Fruit fly (Drosophila melanogaster): ENCODE data around the gene Ugt303B2.

Gene Ugt303B2

DNA sequence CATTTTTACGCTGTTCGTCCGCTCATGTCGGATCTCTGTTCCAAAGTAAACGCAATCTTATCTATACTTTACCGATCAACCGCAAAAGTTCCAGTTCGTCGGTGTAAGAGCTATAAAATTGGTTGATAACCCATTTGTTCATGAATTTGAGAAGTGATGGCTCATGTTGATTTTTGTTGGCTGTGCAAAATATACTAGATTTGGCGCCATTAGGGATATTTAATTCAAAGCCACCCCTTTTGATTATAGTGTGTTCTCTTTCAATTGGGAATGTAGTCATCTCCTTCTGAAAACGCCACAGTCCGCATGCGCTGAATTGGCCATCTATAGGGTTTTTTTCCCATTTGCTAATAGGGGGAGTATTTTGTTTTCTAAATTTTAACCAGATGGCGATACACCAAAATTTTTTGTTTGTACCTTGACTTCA, at the start of gene Ugt303B2:
Gene Ugt303B2, minus strand, starts transcription at position 190 of the 427 bp plus-strand sequence.
- no peak for TF ChIP-seq CG17801 (GFP tag; optimal IDR thresholded peaks at IDR 0.05; ENCODE audit: partially characterized antibody)

DNA sequence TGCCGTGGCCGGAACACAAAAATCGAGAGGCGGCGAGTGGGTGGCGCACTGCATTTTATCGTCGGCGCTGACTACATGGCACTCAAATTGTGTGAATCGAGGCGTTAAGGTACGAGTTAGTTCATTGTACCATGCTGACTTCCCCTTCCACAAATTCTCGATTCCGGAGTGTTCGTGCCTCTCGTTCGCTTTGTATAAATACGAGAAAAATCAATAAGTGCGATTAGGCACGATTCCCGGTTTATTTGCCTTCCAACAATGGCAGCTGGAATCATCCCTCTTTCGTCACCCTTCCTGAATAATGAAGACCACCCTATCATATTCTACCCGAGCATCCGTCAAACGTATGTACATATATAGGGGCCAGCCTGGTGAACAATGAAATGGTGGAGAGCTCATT, 37.9 kb upstream of the Ugt303B2 start:
- TF ChIP-seq CG17801 (GFP tag; optimal IDR thresholded peaks at IDR 0.05; ENCODE audit: partially characterized antibody): no peak

DNA sequence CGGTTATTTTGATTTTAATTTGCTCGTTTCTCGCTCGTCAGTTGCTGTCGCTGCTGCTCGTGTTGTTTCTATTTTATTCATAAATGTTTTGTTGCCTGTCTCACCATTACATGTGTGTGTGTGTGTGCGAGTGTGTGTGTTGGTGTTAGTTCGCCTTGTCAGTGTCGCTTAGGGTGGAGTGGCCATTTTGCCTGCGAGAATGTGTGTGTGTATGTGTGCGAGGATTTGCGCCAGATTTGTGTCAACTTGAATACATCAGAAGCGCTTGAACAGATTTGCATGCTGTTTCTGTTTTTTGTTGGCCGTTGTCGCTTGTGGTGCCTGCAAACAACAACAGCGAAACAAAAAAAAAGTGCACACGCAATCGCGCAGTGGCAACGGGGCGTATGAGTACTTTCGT, 30.5 kb upstream of the Ugt303B2 start:
- no peak for TF ChIP-seq CG17801 (GFP tag; optimal IDR thresholded peaks at IDR 0.05; ENCODE audit: partially characterized antibody)

DNA sequence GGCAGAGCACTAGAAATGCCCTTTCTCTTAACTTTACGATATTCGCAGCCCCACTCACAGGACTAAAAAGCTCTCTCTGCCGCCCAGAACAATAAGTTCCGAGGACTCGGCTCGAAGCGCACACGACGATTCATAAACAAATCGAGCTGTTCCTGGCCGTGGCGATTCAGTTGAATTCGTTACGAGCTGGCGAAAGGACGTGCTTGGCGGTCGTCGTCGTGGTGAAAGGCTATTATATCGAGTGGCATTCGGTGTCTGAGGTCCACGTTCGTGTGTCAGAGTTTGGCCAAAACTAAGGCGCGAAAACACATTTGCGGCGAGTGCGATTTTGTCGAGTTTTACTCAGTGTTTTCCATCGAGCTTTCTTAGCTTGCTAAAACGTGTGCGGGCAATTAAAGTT, 18.5 kb upstream of the Ugt303B2 start, which contains the start of gene beat-IV:
Gene beat-IV, plus strand, starts transcription at position 169 of the 400 bp plus-strand sequence.
- no peak for TF ChIP-seq CG17801 (GFP tag; optimal IDR thresholded peaks at IDR 0.05; ENCODE audit: partially characterized antibody)

DNA sequence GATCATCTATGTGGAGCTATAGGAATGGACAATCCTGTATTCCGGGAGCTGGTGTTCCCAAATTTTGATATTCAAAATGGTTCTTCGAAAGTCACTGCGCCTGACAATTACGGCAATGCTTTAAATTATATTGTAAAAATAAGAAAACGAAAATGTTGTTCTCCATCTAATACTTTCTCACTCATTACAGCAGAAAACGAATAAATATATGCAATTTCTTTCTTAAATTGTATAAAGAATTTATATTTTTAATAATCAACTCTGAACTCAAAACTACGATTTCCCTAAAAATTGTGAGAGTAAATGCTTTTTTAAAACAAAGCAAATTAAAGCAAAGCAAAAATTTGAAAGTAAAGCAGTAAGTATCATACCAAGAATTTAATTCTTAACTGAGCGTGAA, 18.1 kb upstream of the Ugt303B2 start, which contains the start of gene CG10164:
Gene CG10164, minus strand, starts transcription at position 101 of the 400 bp plus-strand sequence.
- TF ChIP-seq CG17801 (GFP tag; optimal IDR thresholded peaks at IDR 0.05; ENCODE audit: partially characterized antibody): no peak

DNA sequence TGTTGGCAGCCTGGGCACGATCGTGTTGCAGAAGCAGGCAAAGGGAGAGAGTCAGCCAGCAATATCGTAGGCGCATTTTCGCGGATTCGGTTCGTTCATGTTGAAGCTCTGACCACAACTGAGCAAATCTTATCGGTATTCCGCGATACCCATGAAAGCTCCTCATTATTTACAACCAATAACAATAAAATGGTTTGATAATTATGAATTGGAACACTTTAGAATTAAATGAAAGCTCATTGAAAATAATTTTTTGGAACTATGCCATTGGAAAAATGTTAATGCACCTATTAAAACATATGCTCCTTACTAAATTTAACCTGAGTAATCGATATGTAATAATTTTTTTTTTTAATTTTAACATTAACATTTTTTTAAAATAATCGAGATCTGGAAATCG, 2.1 kb downstream of the Ugt303B2 start, which contains the start of gene Ugt303B1:
Gene Ugt303B1, minus strand, starts transcription at position 101 of the 400 bp plus-strand sequence.
- TF ChIP-seq CG17801 (GFP tag; optimal IDR thresholded peaks at IDR 0.05; ENCODE audit: partially characterized antibody): no peak

DNA sequence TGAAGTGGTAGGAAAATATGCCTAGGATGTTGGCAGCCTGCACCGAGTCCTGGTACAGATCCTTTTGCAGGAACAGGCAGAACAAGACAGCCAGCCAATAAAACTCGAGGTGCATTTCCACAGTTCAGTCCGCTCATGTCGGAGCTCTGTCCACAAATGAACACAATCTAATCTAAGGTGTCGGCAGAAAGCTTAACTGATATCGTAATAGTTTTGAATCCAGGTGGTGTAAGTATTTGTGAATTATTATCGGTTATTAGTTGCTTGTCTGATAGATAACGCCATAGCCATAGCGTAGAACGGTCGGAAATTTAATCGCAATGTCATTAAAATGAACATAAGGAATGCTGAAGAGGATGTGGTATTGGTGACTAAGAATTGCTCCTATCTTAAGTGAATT, 4.1 kb downstream of the Ugt303B2 start, which contains the start of gene Ugt303B3:
Gene Ugt303B3, minus strand, starts transcription at position 159 of the 400 bp plus-strand sequence.
- TF ChIP-seq CG17801 (GFP tag; optimal IDR thresholded peaks at IDR 0.05; ENCODE audit: partially characterized antibody): peak; percentile 35

DNA sequence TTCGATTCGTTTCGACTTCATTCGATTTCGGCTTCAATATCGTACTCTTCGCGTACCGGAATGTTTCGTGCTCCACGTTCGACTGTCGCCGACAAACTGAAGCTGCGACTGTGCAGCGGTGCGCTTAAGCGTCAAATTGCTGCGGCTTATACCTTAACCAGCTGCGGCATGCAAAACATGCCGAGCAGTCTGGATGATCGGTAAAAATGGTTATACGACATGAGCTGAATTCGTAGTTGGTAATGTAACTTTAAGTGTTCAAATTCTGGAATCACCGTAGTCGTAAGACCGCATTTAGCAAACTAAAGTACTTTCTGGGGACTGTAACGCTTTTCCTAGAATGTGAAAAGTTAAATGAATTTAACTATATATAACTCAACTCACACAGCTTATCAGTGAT, 7.8 kb downstream of the Ugt303B2 start, which contains the start of gene CG10175:
Gene CG10175, minus strand, starts transcription at position 101 of the 400 bp plus-strand sequence.
- no peak for TF ChIP-seq CG17801 (GFP tag; optimal IDR thresholded peaks at IDR 0.05; ENCODE audit: partially characterized antibody)

DNA sequence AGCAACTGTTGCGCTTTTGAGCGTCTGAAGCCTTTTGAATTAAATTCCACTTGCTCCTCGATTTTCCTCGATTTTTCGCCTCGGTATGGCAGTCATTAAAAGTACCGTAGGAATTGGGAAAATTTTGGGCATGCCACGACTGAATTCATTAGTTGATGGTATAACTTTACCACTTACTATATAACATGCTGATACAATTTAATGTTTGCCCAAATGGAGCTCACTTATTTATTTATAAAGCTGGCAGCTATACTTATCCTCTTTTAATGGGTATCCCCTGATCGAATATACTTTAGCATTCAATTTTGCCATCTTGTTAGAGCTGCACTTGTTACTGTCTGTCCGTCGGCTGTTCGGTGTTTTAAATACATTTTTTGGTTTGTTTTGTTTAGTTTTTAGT, 11.3 kb downstream of the Ugt303B2 start:
- no peak for TF ChIP-seq CG17801 (GFP tag; optimal IDR thresholded peaks at IDR 0.05; ENCODE audit: partially characterized antibody)

DNA sequence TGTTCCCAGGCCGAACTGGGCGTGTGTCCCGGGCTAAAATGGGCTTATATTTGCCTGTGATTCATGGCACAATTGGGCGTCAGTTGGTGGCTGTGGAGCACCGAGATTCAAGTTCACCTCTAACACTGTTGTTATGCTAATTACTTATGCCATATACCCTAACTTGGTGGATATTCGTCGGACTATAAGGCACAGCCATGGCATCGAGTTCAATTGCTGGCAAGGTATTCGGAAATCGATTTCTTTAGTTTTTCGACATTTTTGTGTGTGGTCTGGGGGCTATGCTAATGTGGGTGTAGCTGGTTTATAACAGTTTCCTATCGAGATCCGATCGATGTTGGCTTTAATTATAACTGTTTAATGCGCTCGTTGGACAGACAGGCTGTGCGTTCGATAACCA, 12.6 kb downstream of the Ugt303B2 start:
- TF ChIP-seq CG17801 (GFP tag; optimal IDR thresholded peaks at IDR 0.05; ENCODE audit: partially characterized antibody): no peak

DNA sequence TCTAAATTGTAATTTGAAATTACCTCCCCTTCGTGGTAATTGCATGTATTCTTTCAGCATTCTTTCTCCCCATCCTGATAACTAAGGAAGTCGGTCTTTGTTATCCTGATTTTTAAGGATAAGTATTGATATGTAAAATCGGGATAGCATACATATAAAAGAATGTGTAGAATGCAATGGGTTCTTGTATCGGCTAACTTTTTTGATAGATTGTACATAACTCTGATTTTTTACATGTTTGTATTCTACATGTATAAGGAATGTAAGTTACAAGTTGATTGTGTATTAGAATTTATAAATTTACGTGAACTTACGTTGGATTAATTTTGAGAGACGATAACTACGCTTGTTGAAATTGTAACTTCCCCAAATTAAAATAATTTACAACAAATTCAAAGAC, 16.4 kb downstream of the Ugt303B2 start:
- no peak for TF ChIP-seq CG17801 (GFP tag; optimal IDR thresholded peaks at IDR 0.05; ENCODE audit: partially characterized antibody)

DNA sequence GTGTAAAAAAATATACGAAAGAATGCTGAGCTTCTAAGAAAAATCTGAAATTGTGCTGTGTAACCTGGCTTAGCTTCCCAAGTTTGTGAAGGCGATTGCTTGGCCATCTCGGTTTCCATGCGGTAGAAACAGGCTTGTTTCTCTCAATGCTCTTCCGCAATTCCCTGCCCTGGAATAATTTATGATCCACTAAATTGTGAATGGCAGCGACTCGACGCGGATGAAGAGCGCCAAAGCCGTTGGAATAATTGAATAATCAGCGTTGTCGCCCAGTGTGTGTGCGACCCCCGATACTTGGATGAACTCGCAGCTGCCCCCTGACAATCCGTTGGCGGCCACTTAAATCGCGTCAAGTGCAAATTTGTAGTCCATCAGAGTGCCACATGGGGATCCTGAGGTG, 17.2 kb downstream of the Ugt303B2 start, which contains the start of gene CG10177:
Gene CG10177, minus strand, starts transcription at position 101 of the 400 bp plus-strand sequence.
- no peak for TF ChIP-seq CG17801 (GFP tag; optimal IDR thresholded peaks at IDR 0.05; ENCODE audit: partially characterized antibody)

DNA sequence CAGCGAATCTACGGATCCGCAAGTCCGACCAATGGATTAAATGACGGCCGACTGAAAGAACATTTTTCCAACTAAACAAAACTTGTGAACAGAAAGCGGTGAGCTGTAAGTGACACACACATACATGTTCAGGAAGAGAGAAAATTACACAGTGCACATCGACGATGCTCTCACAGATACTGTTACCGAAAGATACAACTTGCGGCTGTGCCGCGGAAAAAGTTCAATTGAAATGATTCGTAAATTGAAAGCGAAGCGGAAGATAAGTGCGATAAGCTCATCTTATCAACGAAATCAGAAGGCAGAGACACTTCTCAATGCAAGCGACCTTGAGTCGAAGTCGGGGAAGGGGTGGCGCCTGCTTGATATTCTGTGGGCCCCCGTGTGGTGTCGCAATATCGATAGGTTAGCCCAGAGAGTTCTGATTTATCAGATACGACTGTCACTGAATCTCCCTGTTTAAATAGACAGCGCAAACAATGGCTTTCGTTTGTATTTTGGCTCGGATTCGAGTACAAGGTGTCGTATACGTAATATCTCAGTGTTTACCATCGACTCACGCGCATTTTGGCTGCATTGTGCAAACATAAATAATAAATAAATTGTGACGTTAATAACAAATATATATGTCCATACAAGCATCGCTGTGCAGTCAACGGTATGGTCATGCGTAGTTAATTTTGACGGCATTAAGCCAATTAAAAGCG, 19.2 kb downstream of the Ugt303B2 start, which contains the start of gene Irk2:
Gene Irk2, minus strand, starts transcription at position 51 of the 707 bp plus-strand sequence.
- no peak for TF ChIP-seq CG17801 (GFP tag; optimal IDR thresholded peaks at IDR 0.05; ENCODE audit: partially characterized antibody)

DNA sequence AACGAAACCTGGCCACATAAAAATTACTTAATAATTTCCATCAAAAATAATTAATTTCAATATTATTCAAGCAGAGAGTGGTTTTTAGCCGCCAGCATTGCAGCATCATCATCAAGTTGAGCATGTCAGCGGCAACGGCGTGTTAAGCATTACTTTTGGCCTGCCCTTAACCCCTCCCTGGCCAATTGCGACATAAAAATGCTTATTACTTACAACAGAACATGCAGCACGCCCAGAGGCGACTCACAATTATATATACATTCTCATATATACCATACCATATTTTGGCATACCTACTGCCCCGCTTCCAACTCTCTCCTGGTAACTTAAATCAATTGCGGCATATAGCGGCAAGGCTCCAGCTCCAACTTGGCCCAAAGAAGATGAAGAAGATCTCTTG, 27.4 kb downstream of the Ugt303B2 start:
- TF ChIP-seq CG17801 (GFP tag; optimal IDR thresholded peaks at IDR 0.05; ENCODE audit: partially characterized antibody): no peak

DNA sequence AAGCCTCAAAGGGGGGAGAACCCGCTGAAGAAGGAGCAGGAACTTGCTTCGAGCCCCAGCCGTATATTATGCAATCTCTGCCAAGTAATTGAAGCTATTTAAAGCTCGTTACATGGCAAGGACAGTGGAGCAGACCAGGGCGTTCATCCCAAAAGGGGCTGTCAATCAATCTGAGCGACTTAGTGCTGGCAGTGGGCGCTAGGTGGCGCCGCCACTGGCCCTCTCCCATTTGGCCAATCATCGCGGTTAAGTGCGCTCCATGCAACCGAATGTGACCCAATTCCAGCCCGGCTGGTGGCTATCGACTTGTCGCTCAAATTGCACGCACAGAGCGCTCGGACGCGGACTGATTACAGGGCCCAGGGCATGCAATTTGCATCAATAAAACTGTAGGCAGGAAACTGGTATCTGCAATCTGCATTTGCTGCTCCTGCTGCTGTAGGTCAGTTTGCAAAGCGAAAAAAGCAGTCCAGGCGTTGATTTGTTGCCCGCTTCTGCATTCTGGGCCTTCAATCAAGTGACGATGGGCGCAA, 29.2 kb downstream of the Ugt303B2 start:
- TF ChIP-seq CG17801 (GFP tag; optimal IDR thresholded peaks at IDR 0.05; ENCODE audit: partially characterized antibody): no peak

DNA sequence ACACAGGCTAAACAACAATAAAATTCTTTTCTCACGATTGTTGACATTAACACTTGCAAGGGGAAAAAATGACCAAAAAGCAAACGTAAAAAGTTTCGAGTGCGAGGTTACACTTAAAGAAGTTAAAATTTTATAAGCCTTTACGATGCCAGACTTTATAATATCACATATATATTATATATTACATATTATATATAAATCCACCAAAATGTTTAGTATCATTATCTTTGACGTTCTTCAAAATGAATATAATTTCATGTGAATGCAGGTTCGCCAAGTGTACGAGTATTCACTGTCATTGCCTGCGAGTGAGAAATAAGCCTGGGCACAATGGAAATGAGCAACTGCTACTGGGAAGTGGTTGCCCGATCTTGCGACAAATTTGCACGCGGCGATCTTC, 30.4 kb downstream of the Ugt303B2 start:
- TF ChIP-seq CG17801 (GFP tag; optimal IDR thresholded peaks at IDR 0.05; ENCODE audit: partially characterized antibody): no peak
